Fruit fly (Drosophila melanogaster) whole organism, embryonic: ENCODE results near the gene mmy.
A peak's percentile ranks its signal among the peaks of the same experiment; 100 is the strongest.

Experiments
- Ada2b ChIP-seq: fragments of 200-800 bp; sonication (Bioruptor generic); IDR thresholded peaks from 2 replicates; pipeline ENCODE4 v1.3.6; 2022; ENCODE audit warnings: missing biosample characterization, missing genetic modification characterization
- Aef1 ChIP-seq: fragments of 200-800 bp; sonication (Bioruptor generic); IDR thresholded peaks from 3 replicates; pipeline ENCODE4 v1.3.6; 2022; ENCODE audit warnings: missing biosample characterization, missing genetic modification characterization
- Atf-2 ChIP-seq: fragments of 200-800 bp; sonication (Bioruptor generic); optimal IDR thresholded peaks from 2 replicates; lab custom pipeline; 2016; ENCODE audit warnings: missing biosample characterization, missing genetic modification characterization
- Bgb ChIP-seq: fragments of 200-800 bp; sonication (Bioruptor generic); IDR thresholded peaks from 2 replicates; pipeline ENCODE4 v1.3.6; 2022; ENCODE audit warnings: missing biosample characterization, missing genetic modification characterization; ENCODE audit not compliant: partially characterized antibody
- CG10321 ChIP-seq: fragments of 200-800 bp; sonication (Bioruptor generic); IDR thresholded peaks from 2 replicates; pipeline ENCODE4 v1.3.6; 2022; ENCODE audit warnings: missing biosample characterization, missing genetic modification characterization
- CG12155 ChIP-seq: fragments of 200-800 bp; sonication (Bioruptor generic); optimal IDR thresholded peaks from 3 replicates; lab custom pipeline; 2016; ENCODE audit warnings: missing biosample characterization, missing genetic modification characterization
- CG13296 ChIP-seq: fragments of 200-800 bp; sonication (Bioruptor generic); optimal IDR thresholded peaks from 3 replicates; lab custom pipeline; 2018; ENCODE audit warnings: missing biosample characterization, mild to moderate bottlenecking, missing genetic modification characterization
- CG13624 ChIP-seq: fragments of 200-800 bp; sonication (Bioruptor generic); optimal IDR thresholded peaks from 2 replicates; lab custom pipeline; 2016; ENCODE audit warnings: missing biosample characterization, missing genetic modification characterization
- CG1603 ChIP-seq: fragments of 200-800 bp; sonication (Bioruptor generic); optimal IDR thresholded peaks from 2 replicates; lab custom pipeline; 2019; ENCODE audit warnings: missing biosample characterization, mild to moderate bottlenecking, missing genetic modification characterization, moderate library complexity
- CG17186 ChIP-seq: fragments of 200-800 bp; sonication (Bioruptor generic); optimal IDR thresholded peaks from 3 replicates; lab custom pipeline; 2017; ENCODE audit warnings: missing biosample characterization, missing genetic modification reagents, missing genetic modification characterization
- CG2129 ChIP-seq: fragments of 200-800 bp; sonication (Bioruptor generic); IDR thresholded peaks from 2 replicates; pipeline ENCODE4 v1.3.6; 2022; ENCODE audit warnings: missing biosample characterization, missing genetic modification characterization; ENCODE audit not compliant: partially characterized antibody
- CG2678 ChIP-seq: fragments of 200-800 bp; sonication (Bioruptor generic); optimal IDR thresholded peaks from 3 replicates; lab custom pipeline; 2019; ENCODE audit warnings: missing biosample characterization, mild to moderate bottlenecking, missing genetic modification characterization, moderate library complexity
- CG6791 ChIP-seq: fragments of 200-800 bp; sonication (Bioruptor generic); IDR thresholded peaks from 3 replicates; pipeline ENCODE4 v1.3.6; 2022; ENCODE audit warnings: missing biosample characterization, missing genetic modification characterization; ENCODE audit not compliant: partially characterized antibody
- CG7556 ChIP-seq: fragments of 200-800 bp; sonication (Bioruptor generic); optimal IDR thresholded peaks from 2 replicates; lab custom pipeline; 2017; ENCODE audit warnings: missing biosample characterization, mild to moderate bottlenecking, missing genetic modification characterization
- CG7963 ChIP-seq: fragments of 200-800 bp; sonication (Bioruptor generic); IDR thresholded peaks from 3 replicates; pipeline ENCODE4 v1.3.6; 2022; ENCODE audit warnings: missing biosample characterization, missing genetic modification characterization; ENCODE audit not compliant: partially characterized antibody
- CG8089 ChIP-seq: fragments of 200-800 bp; sonication (Bioruptor generic); optimal IDR thresholded peaks from 3 replicates; lab custom pipeline; 2016; ENCODE audit warnings: missing biosample characterization, missing genetic modification characterization
- CG8388 ChIP-seq: fragments of 200-800 bp; sonication (Bioruptor generic); optimal IDR thresholded peaks from 2 replicates; lab custom pipeline; 2019; ENCODE audit warnings: missing biosample characterization, mild to moderate bottlenecking, missing genetic modification characterization, moderate library complexity
- CG8765 ChIP-seq: fragments of 200-800 bp; sonication (Bioruptor generic); IDR thresholded peaks from 2 replicates; pipeline ENCODE4 v1.3.6; 2022; ENCODE audit warnings: missing biosample characterization, missing genetic modification characterization
- CG9609 ChIP-seq: fragments of 200-800 bp; sonication (Bioruptor generic); optimal IDR thresholded peaks from 3 replicates; lab custom pipeline; 2016; ENCODE audit warnings: missing biosample characterization, missing genetic modification characterization
- Dp ChIP-seq: fragments of 200-800 bp; sonication (Bioruptor generic); optimal IDR thresholded peaks from 2 replicates; lab custom pipeline; 2018; ENCODE audit warnings: missing biosample characterization, mild to moderate bottlenecking, missing genetic modification characterization, moderate library complexity
- E2f2 ChIP-seq: fragments of 200-800 bp; sonication (Bioruptor generic); IDR thresholded peaks from 2 replicates; pipeline ENCODE4 v1.3.6; 2022; ENCODE audit warnings: missing biosample characterization, missing genetic modification characterization
- ERR ChIP-seq: fragments of 200-800 bp; sonication (Bioruptor generic); optimal IDR thresholded peaks from 2 replicates; lab custom pipeline; 2016; ENCODE audit warnings: missing biosample characterization, missing genetic modification characterization
- Lhr ChIP-seq: fragments of 200-800 bp; sonication (Bioruptor generic); optimal IDR thresholded peaks from 3 replicates; lab custom pipeline; 2017; ENCODE audit warnings: mild to moderate bottlenecking, missing biosample characterization, missing genetic modification reagents, missing genetic modification characterization
- MTF-1 ChIP-seq: fragments of 200-800 bp; sonication (Bioruptor generic); optimal IDR thresholded peaks from 2 replicates; lab custom pipeline; 2018; ENCODE audit warnings: missing biosample characterization, mild to moderate bottlenecking, missing genetic modification characterization, borderline replicate concordance
- Meics ChIP-seq: fragments of 200-800 bp; sonication (Bioruptor generic); optimal IDR thresholded peaks from 2 replicates; lab custom pipeline; 2017; ENCODE audit warnings: missing biosample characterization, mild to moderate bottlenecking, missing genetic modification characterization
- Oaz ChIP-seq: fragments of 200-800 bp; sonication (Bioruptor generic); IDR thresholded peaks from 2 replicates; pipeline ENCODE4 v1.3.6; 2022; ENCODE audit warnings: missing biosample characterization, missing genetic modification characterization
- Taf1 ChIP-seq: fragments of 200-800 bp; sonication (Bioruptor generic); IDR thresholded peaks from 2 replicates; pipeline ENCODE4 v1.3.6; 2022; ENCODE audit warnings: missing biosample characterization, missing genetic modification characterization
- Tbp ChIP-seq: fragments of >200 bp; optimal IDR thresholded peaks from 2 replicates; lab custom pipeline; 2018; ENCODE audit warnings: missing biosample characterization, missing genetic modification characterization
- Xbp1 ChIP-seq: fragments of 200-800 bp; sonication (Bioruptor generic); optimal IDR thresholded peaks from 3 replicates; lab custom pipeline; 2016; ENCODE audit warnings: missing biosample characterization, mild to moderate bottlenecking, missing genetic modification characterization
- ab ChIP-seq: fragments of 200-800 bp; sonication (Bioruptor generic); optimal IDR thresholded peaks from 2 replicates; lab custom pipeline; 2016; ENCODE audit warnings: missing biosample characterization, missing genetic modification characterization
- ara ChIP-seq: fragments of 200-800 bp; sonication (Bioruptor generic); IDR thresholded peaks from 2 replicates; pipeline ENCODE4 v1.3.6; 2022; ENCODE audit warnings: missing biosample characterization, missing genetic modification characterization
- chinmo ChIP-seq: fragments of 200-800 bp; sonication (Bioruptor generic); IDR thresholded peaks from 4 replicates; pipeline ENCODE4 v1.3.6; 2022; ENCODE audit warnings: missing biosample characterization, missing genetic modification characterization; ENCODE audit not compliant: partially characterized antibody
- corto ChIP-seq: fragments of 200-800 bp; sonication (Bioruptor generic); optimal IDR thresholded peaks from 2 replicates; lab custom pipeline; 2016; ENCODE audit warnings: missing biosample characterization, mild to moderate bottlenecking, missing genetic modification characterization, moderate library complexity
- danr ChIP-seq: fragments of 200-800 bp; sonication (Bioruptor generic); IDR thresholded peaks from 2 replicates; pipeline ENCODE4 v1.3.6; 2022; ENCODE audit warnings: missing biosample characterization, missing genetic modification characterization
- dm ChIP-seq: fragments of 200-800 bp; sonication (Bioruptor generic); optimal IDR thresholded peaks from 3 replicates; lab custom pipeline; 2016; ENCODE audit warnings: missing biosample characterization, missing genetic modification characterization
- exex ChIP-seq: fragments of 200-800 bp; sonication (Bioruptor generic); optimal IDR thresholded peaks from 4 replicates; lab custom pipeline; 2018; ENCODE audit warnings: missing biosample characterization, mild to moderate bottlenecking, missing genetic modification characterization, moderate library complexity
- fd3F ChIP-seq: fragments of 200-800 bp; sonication (Bioruptor generic); optimal IDR thresholded peaks from 2 replicates; lab custom pipeline; 2018; ENCODE audit warnings: missing biosample characterization, mild to moderate bottlenecking, missing genetic modification characterization, moderate library complexity
- fd96Cb ChIP-seq: fragments of 200-800 bp; sonication (Bioruptor generic); optimal IDR thresholded peaks from 2 replicates; lab custom pipeline; 2018; ENCODE audit warnings: missing biosample characterization, mild to moderate bottlenecking, missing genetic modification characterization, moderate library complexity
- klu ChIP-seq: fragments of 200-800 bp; sonication (Bioruptor generic); IDR thresholded peaks from 2 replicates; pipeline ENCODE4 v1.3.6; 2022; ENCODE audit warnings: missing biosample characterization, missing genetic modification characterization
- pho ChIP-seq: fragments of 200-800 bp; sonication (Bioruptor generic); optimal IDR thresholded peaks from 2 replicates; lab custom pipeline; 2016; ENCODE audit warnings: missing biosample characterization, missing genetic modification characterization
- phol ChIP-seq: fragments of 200-800 bp; sonication (Bioruptor generic); optimal IDR thresholded peaks from 3 replicates; lab custom pipeline; 2018; ENCODE audit warnings: missing biosample characterization, mild to moderate bottlenecking, missing genetic modification characterization, moderate library complexity
- ranshi ChIP-seq: fragments of 200-800 bp; sonication (Bioruptor generic); IDR thresholded peaks from 2 replicates; pipeline ENCODE4 v1.3.6; 2022; ENCODE audit warnings: missing biosample characterization, missing genetic modification characterization
- sc ChIP-seq, 3 experiments: fragments of >200 bp in 2 of 3; fragments of 200-800 bp in 1 of 3; sonication (Bioruptor generic) in 1 of 3; optimal IDR thresholded peaks; 2 replicates in 2 of 3; 3 replicates in 1 of 3; lab custom pipeline; 2017; ENCODE audit warnings: mild to moderate bottlenecking in 1 of 3, missing biosample characterization in 1 of 3, missing genetic modification characterization in 1 of 3, missing genetic modification reagents in 1 of 3
- slou ChIP-seq: fragments of 200-800 bp; sonication (Bioruptor generic); optimal IDR thresholded peaks from 3 replicates; lab custom pipeline; 2016; ENCODE audit warnings: missing biosample characterization, missing genetic modification characterization
- ssp ChIP-seq: fragments of 200-800 bp; sonication (Bioruptor generic); IDR thresholded peaks from 2 replicates; pipeline ENCODE4 v1.3.6; 2022; ENCODE audit warnings: missing biosample characterization, missing genetic modification characterization
- trh ChIP-seq: fragments of 200-800 bp; sonication (Bioruptor generic); optimal IDR thresholded peaks from 2 replicates; lab custom pipeline; 2016; ENCODE audit warnings: missing biosample characterization, missing genetic modification characterization
- wor ChIP-seq: fragments of 200-800 bp; sonication (Bioruptor generic); IDR thresholded peaks from 2 replicates; pipeline ENCODE4 v1.3.6; 2022; ENCODE audit warnings: missing biosample characterization, missing genetic modification characterization
- zen ChIP-seq: fragments of 200-800 bp; sonication (Bioruptor generic); optimal IDR thresholded peaks from 3 replicates; lab custom pipeline; 2018; ENCODE audit warnings: missing biosample characterization, mild to moderate bottlenecking, missing genetic modification characterization, moderate library complexity

mmy gene

dm6 chr2L:6480212-6480994 is 6.7 kb upstream of the mmy start, which contains the start of the genes Sec61alpha and Daxx (continued):
- TF ChIP-seq CG13624 (GFP tag; lab: Kevin White, UChicago) (peak; percentile 91), CG1603 (tag; lab: Kevin White, UChicago) (peak; percentile 54), CG8388 (GFP tag; lab: Kevin White, UChicago) (peak; percentile 64), zen (peak; percentile 73), Meics (GFP tag; lab: Kevin White, UChicago) (peak; percentile 78), E2f2 (GFP tag; lab: Robert Waterston, UW) (peak; percentile 69), Lhr (peak; percentile 77), CG2129 (GFP tag; lab: Robert Waterston, UW) (peak; percentile 98), Xbp1 (GFP tag; lab: Kevin White, UChicago) (peak; percentile 89), CG8089 (GFP tag; lab: Kevin White, UChicago) (peak; percentile 79), CG10321 (peak; percentile 46; the same call in 1 of the 2 replicates), CG13296 (GFP tag; lab: Kevin White, UChicago) (peak; percentile 76), trh (GFP tag; lab: Kevin White, UChicago) (peak; percentile 65), CG2678 (tag; lab: Kevin White, UChicago) (peak; percentile 87), ranshi (peak; percentile 89), slou (peak; percentile 89), CG12155 (GFP tag; lab: Kevin White, UChicago) (peak; percentile 88), ara (GFP tag; lab: Robert Waterston, UW) (peak; percentile 84), dm (GFP tag; lab: Kevin White, UChicago) (peak; percentile 68), Aef1 (GFP tag; lab: Robert Waterston, UW) (peak; percentile 82), ERR (GFP tag; lab: Kevin White, UChicago) (peak; percentile 69), Atf-2 (GFP tag; lab: Kevin White, UChicago) (peak; percentile 81), corto (GFP tag; lab: Kevin White, UChicago) (peak; percentile 79), CG7556 (GFP tag; lab: Kevin White, UChicago) (peak; percentile 62), CG17186 (GFP tag; lab: Kevin White, UChicago) (peak; percentile 79), CG8765 (GFP tag; lab: Robert Waterston, UW) (peak; percentile 71), phol (tag; lab: Kevin White, UChicago) (peak; percentile 87), ab (GFP tag; lab: Kevin White, UChicago) (peak; percentile 79), Bgb (peak; percentile 100), klu (GFP tag; lab: Robert Waterston, UW) (peak; percentile 75; the same call in 1 of the 2 replicates), CG7963 (GFP tag; lab: Robert Waterston, UW) (peak; percentile 100), sc (optimal IDR thresholded peaks at IDR 0.05; lab: Kevin White, UChicago) (no peak), sc (GFP tag; optimal IDR thresholded peaks at IDR 0.05; lab: Kevin White, UChicago) (peak; percentile 57), wor (peak; percentile 59), fd3F (peak; percentile 81), exex (tag; lab: Kevin White, UChicago) (peak; percentile 56), danr (GFP tag; lab: Robert Waterston, UW) (peak; percentile 66; the same call in 1 of the 2 replicates), Dp (GFP tag; lab: Kevin White, UChicago) (peak; percentile 49), Ada2b (GFP tag; lab: Robert Waterston, UW) (peak; percentile 75), chinmo (GFP tag; lab: Robert Waterston, UW) (peak; percentile 99), Oaz (peak; percentile 62), MTF-1 (GFP tag; lab: Kevin White, UChicago) (no peak), CG6791 (GFP tag; lab: Robert Waterston, UW) (peak; percentile 100), ssp (GFP tag; lab: Robert Waterston, UW) (peak; percentile 73), pho (peak; percentile 94), Taf1 (GFP tag; lab: Robert Waterston, UW) (peak; percentile 78), CG9609 (GFP tag; lab: Kevin White, UChicago) (peak; percentile 89), fd96Cb (tag; lab: Kevin White, UChicago) (peak; percentile 77), Tbp (GFP tag; lab: Kevin White, UChicago) (no peak)
